Worm (Caenorhabditis elegans): ENCODE results near the gene hmp-1.
A peak's percentile ranks its signal among the peaks of the same experiment; 100 is the strongest.

hmp-1 gene

ce11 chrV:11868142-11868541, 22.5 kb downstream of the hmp-1 start, which contains the start of gene R13H4.7:
Gene R13H4.7 (minus strand): TSS chrV:11868242.
- TF ChIP-seq pha-4 (tag; optimal IDR thresholded peaks at IDR 0.05) (no peak), T23F11.4 (GFP tag; optimal IDR thresholded peaks at IDR 0.05) (no peak), hlh-15 (tag; optimal IDR thresholded peaks at IDR 0.05) (no peak), ceh-30 (tag; optimal IDR thresholded peaks at IDR 0.05) (no peak), nhr-232 (tag; optimal IDR thresholded peaks at IDR 0.05) (no peak)

DNA sequence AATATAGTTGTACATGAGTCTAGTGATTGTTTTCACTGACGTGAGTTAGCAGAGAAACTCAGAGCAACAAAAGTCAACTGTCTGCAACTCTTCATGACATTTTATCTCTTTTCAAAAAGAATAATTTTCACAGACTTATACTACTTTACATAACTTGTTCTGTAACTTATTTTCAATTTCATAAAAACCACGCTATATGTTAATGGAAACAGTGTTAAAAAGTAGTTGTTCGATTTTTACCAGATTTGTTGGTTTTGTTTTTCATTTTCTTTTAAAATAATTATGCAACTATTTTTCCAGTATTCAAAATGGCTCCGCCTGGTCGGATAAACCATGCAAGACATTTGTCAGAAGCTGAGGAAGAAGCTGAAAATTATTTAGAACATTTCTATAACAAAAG, 29.4 kb downstream of the hmp-1 start, which contains the start of gene sulp-4:
Gene sulp-4 (plus strand): TSS at position 301 of the 400 bp plus-strand sequence.
- TF ChIP-seq ceh-6 (GFP tag; optimal IDR thresholded peaks at IDR 0.05) (no peak), ceh-19 (GFP tag; optimal IDR thresholded peaks at IDR 0.05) (no peak), ceh-9 (tag; optimal IDR thresholded peaks at IDR 0.05) (no peak), dmd-4 (tag; optimal IDR thresholded peaks at IDR 0.05; ENCODE audit: borderline replicate concordance) (no peak), K02D7.2 (tag; optimal IDR thresholded peaks at IDR 0.05) (no peak)

ce11 chrV:11876657-11877056, 31.0 kb downstream of the hmp-1 start:
- TF ChIP-seq fkh-6 (tag; optimal IDR thresholded peaks at IDR 0.05) (no peak), ceh-24 (tag; optimal IDR thresholded peaks at IDR 0.05) (no peak), ceh-30 (tag; optimal IDR thresholded peaks at IDR 0.05) (no peak), C08G9.2 (tag; optimal IDR thresholded peaks at IDR 0.05) (no peak), dmd-4 (tag; optimal IDR thresholded peaks at IDR 0.05; ENCODE audit: borderline replicate concordance) (no peak), K02D7.2 (tag; optimal IDR thresholded peaks at IDR 0.05) (no peak), ceh-9 (tag; optimal IDR thresholded peaks at IDR 0.05) (no peak), unc-86 (tag; optimal IDR thresholded peaks at IDR 0.05) (no peak), rnt-1 (tag; optimal IDR thresholded peaks at IDR 0.05) (no peak), zip-5 (tag; optimal IDR thresholded peaks at IDR 0.05) (no peak), ets-4 (tag; optimal IDR thresholded peaks at IDR 0.05) (no peak), elt-4 (tag; optimal IDR thresholded peaks at IDR 0.05) (no peak)

ce11 chrV:11879732-11880131, 34.1 kb downstream of the hmp-1 start, which contains the start of gene sulp-5:
Gene sulp-5 (plus strand): TSS chrV:11880032.
- TF ChIP-seq ref-2 (tag; optimal IDR thresholded peaks at IDR 0.05) = no peak

DNA sequence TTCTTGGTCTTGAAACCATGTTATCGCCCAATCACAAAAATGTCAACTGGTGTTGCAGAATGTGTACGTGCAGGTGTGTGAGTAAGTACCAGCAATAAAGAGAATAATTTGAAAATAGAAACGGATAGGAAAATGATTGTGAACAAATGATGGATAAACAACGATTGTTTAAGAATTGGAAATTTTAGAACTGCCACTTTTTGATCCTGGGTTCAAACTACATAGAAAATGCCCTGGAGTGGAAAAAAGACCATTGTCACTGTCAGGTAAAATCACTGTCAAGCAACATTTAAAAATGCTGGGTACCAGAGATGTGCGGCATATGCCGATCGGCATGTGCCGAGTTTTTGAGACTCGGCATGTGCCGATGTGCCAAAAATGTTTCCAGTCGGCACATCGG, 37.5 kb downstream of the hmp-1 start:
- TF ChIP-seq nhr-232 (tag; optimal IDR thresholded peaks at IDR 0.05) (no peak), sox-2 (GFP tag; IDR thresholded peaks at IDR 0.05) (no peak), C38D4.7 (GFP tag; optimal IDR thresholded peaks at IDR 0.05) (no peak), K09A11.1 (tag; optimal IDR thresholded peaks at IDR 0.05; ENCODE audit: insufficient read depth) (peak; percentile 39), gmeb-2 (tag; optimal IDR thresholded peaks at IDR 0.05) (no peak), pag-3 (tag; optimal IDR thresholded peaks at IDR 0.05; ENCODE audit: borderline replicate concordance) (no peak), ref-2 (tag; optimal IDR thresholded peaks at IDR 0.05) (no peak)

DNA sequence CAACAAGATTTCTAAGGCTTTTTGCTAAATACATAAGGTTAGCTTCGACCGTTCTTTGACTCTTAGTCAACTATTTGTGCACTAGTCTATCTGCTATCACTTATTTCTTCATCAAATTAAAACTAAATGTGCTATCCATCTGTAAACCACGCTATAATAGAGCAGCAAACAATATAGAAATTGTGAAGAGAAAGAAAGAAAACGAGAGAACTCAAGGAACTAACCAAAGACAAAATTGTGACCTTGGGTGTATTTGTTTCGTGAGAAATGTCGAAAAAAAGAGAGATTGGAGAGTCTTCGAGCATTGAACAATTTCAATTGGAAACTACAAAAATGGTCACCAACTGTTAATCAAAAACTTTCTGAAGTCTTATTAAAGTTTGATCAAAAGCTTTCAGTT, 39.4 kb downstream of the hmp-1 start:
- TF ChIP-seq fax-1 (tag; optimal IDR thresholded peaks at IDR 0.05) = no peak
- TF ChIP-seq ceh-2 (tag; optimal IDR thresholded peaks at IDR 0.05) = no peak
- TF ChIP-seq npax-4 (tag; optimal IDR thresholded peaks at IDR 0.05) = no peak
- no peak for TF ChIP-seq C08G9.2 (tag; optimal IDR thresholded peaks at IDR 0.05)
- no peak for TF ChIP-seq eyg-1 (tag; optimal IDR thresholded peaks at IDR 0.05)
- TF ChIP-seq elt-4 (tag; optimal IDR thresholded peaks at IDR 0.05) = no peak
- TF ChIP-seq ceh-45 (GFP tag; IDR thresholded peaks at IDR 0.05) = no peak
- TF ChIP-seq ceh-22 (tag; optimal IDR thresholded peaks at IDR 0.05) = no peak
- no peak for TF ChIP-seq dve-1 (tag; optimal IDR thresholded peaks at IDR 0.05)
- TF ChIP-seq sox-2 (GFP tag; IDR thresholded peaks at IDR 0.05) = no peak
- no peak for TF ChIP-seq odd-2 (tag; optimal IDR thresholded peaks at IDR 0.05)
- TF ChIP-seq pag-3 (tag; optimal IDR thresholded peaks at IDR 0.05; ENCODE audit: borderline replicate concordance) = no peak
- no peak for TF ChIP-seq ceh-6 (GFP tag; optimal IDR thresholded peaks at IDR 0.05)
- TF ChIP-seq zip-5 (tag; optimal IDR thresholded peaks at IDR 0.05) = no peak
- no peak for TF ChIP-seq elt-2 (tag; optimal IDR thresholded peaks at IDR 0.05)
- no peak for TF ChIP-seq hlh-6 (tag; optimal IDR thresholded peaks at IDR 0.05)
- TF ChIP-seq ceh-24 (tag; optimal IDR thresholded peaks at IDR 0.05) = no peak

All from whole organism, late embryonic.